Fruit fly (Drosophila melanogaster): Measurements from ENCODE around the gene CG10958.
A peak's percentile ranks its signal among the peaks of the same experiment; 100 is the strongest.

Gene CG10958

DNA sequence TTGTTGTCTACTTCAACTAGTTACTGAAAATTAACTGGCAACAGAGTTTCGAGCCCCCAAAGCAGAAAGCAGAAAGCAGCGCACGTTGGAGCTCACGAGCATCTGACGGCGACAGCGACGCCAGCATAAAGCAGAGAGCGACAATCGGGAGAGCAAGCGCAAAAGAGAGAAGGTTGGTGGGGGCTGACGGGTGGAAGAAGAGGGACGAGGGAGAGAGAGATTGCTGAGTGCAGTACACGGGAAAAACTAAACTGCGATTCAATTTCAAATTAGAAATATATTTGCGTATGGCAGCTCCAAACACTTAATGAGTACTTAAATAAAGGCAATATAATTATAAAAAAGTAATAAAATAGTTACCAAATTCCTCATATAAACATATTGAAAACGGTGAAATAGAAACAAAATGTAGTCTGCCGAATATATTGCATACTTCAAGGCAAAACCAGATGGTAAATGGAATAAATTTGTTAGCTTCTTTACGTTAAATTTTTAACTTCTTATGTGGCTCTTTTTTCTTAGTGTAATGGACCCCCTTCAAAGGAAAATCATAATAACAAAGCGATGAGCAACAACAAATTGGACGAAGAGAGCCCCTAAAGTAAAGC, 39.9 kb upstream of the CG10958 start (continued):
- TF ChIP-seq bcd (GFP tag; optimal IDR thresholded peaks at IDR 0.05) (peak; percentile 95), esg (GFP tag; conservative IDR thresholded peaks at IDR 0.05) (peak; percentile 91), CG2199 (GFP tag; IDR thresholded peaks at IDR 0.05) (peak; percentile 75; the same call in 2 of the 3 replicates), MBD-R2 (GFP tag; IDR thresholded peaks at IDR 0.05) (peak; percentile 74), lilli (GFP tag; optimal IDR thresholded peaks at IDR 0.05) (peak; percentile 89), ssp (GFP tag; IDR thresholded peaks at IDR 0.05) (peak; percentile 82), Vsx1 (GFP tag; optimal IDR thresholded peaks at IDR 0.05) (peak; percentile 90), CG13424 (tag; optimal IDR thresholded peaks at IDR 0.05) (peak; percentile 98), NK7.1 (GFP tag; optimal IDR thresholded peaks at IDR 0.05) (peak; percentile 63), CG9876 (GFP tag; optimal IDR thresholded peaks at IDR 0.05) (peak; percentile 25), CG8281 (tag; optimal IDR thresholded peaks at IDR 0.05) (peak; percentile 83), CG18011 (GFP tag; optimal IDR thresholded peaks at IDR 0.05) (peak; percentile 82), mirr (GFP tag; optimal IDR thresholded peaks at IDR 0.05) (peak; percentile 77), CG17359 (tag; optimal IDR thresholded peaks at IDR 0.05) (peak; percentile 96), hth (optimal IDR thresholded peaks at IDR 0.05) (no peak), sc (optimal IDR thresholded peaks at IDR 0.05) (no peak), sc (GFP tag; optimal IDR thresholded peaks at IDR 0.05) (peak; percentile 91), CG8388 (GFP tag; optimal IDR thresholded peaks at IDR 0.05) (peak; percentile 91), Rfx (GFP tag; IDR thresholded peaks at IDR 0.05) (peak; percentile 94), Aef1 (GFP tag; IDR thresholded peaks at IDR 0.05) (peak; percentile 91), CG43689 (GFP tag; IDR thresholded peaks at IDR 0.05) (peak; percentile 60), croc (GFP tag; conservative IDR thresholded peaks at IDR 0.05) (peak; percentile 90), jumu (GFP tag; optimal IDR thresholded peaks at IDR 0.05) (peak; percentile 76), wdn (GFP tag; IDR thresholded peaks at IDR 0.05) (peak; percentile 83), CG14860 (GFP tag; IDR thresholded peaks at IDR 0.05; ENCODE audit: partially characterized antibody) (no peak), grau (tag; optimal IDR thresholded peaks at IDR 0.05) (peak; percentile 96), CG11504 (tag; optimal IDR thresholded peaks at IDR 0.05) (peak; percentile 96), peb (GFP tag; IDR thresholded peaks at IDR 0.05) (peak; percentile 90), hbn (GFP tag; IDR thresholded peaks at IDR 0.05; ENCODE audit: partially characterized antibody) (no peak), CG4730 (GFP tag; IDR thresholded peaks at IDR 0.05) (peak; percentile 88), zfh1 (GFP tag; IDR thresholded peaks at IDR 0.05) (peak; percentile 88; the same call in 2 of the 3 replicates), unpg (GFP tag; optimal IDR thresholded peaks at IDR 0.05) (peak; percentile 94), pnt (GFP tag; optimal IDR thresholded peaks at IDR 0.05) (peak; percentile 82), CG7987 (GFP tag; optimal IDR thresholded peaks at IDR 0.05) (peak; percentile 60), gem (tag; optimal IDR thresholded peaks at IDR 0.05) (peak; percentile 98), CG8089 (GFP tag; optimal IDR thresholded peaks at IDR 0.05) (peak; percentile 55), CG3281 (GFP tag; optimal IDR thresholded peaks at IDR 0.05) (peak; percentile 95), CG2875 (GFP tag; optimal IDR thresholded peaks at IDR 0.05) (peak; percentile 89), CG4360 (GFP tag; IDR thresholded peaks at IDR 0.05) (peak; percentile 42; the same call in 1 of the 2 replicates), CG17186 (GFP tag; optimal IDR thresholded peaks at IDR 0.05) (peak; percentile 52), onecut (GFP tag; IDR thresholded peaks at IDR 0.05) (peak; percentile 87), NC2α (GFP tag; optimal IDR thresholded peaks at IDR 0.05) (peak; percentile 44), ttk (GFP tag; IDR thresholded peaks at IDR 0.05) (peak; percentile 89), Kr (GFP tag; optimal IDR thresholded peaks at IDR 0.05) (no peak), CG11247 (GFP tag; IDR thresholded peaks at IDR 0.05) (peak; percentile 86), mld (GFP tag; IDR thresholded peaks at IDR 0.05; ENCODE audit: partially characterized antibody) (no peak), gt (GFP tag; IDR thresholded peaks at IDR 0.05) (peak; percentile 66), YL-1 (GFP tag; optimal IDR thresholded peaks at IDR 0.05) (peak; percentile 67), CG12219 (GFP tag; optimal IDR thresholded peaks at IDR 0.05) (peak; percentile 89), wek (GFP tag; optimal IDR thresholded peaks at IDR 0.05) (peak; percentile 75)

All from whole organism, embryonic.